Fruit fly (Drosophila melanogaster): ENCODE data around the gene BBS5.

BBS5 gene

DNA sequence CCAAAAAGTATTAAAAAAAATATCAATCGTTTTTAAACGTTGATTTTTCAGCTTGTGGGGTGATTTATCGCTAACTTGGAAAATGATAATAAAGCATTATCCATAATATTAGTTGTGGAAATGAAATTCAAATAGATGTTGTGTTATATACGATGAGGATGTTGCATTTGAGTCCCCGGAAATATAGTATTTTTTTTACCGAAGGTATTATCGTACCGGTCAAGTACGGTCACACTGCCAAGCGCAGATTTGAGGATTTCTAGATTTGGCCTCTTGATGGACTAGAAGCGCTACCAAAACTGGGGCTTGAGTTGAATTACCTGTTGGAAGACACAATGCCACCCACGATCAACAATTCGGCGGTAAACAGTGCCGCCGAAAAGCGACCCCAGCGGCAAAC lies 40.7 kb upstream of the BBS5 start (continued):
- TF ChIP-seq amos (GFP tag; IDR thresholded peaks at IDR 0.05; ENCODE audit: partially characterized antibody) (0 out of 2 replicates have a peak, but pooled peaks have one; percentile 25), CG3847 (GFP tag; IDR thresholded peaks at IDR 0.05) (0 out of 2 replicates have a peak, but pooled peaks have one; percentile 29), CG4404 (GFP tag; IDR thresholded peaks at IDR 0.05) (no peak), CG17361 (GFP tag; IDR thresholded peaks at IDR 0.05) (peak; percentile 55), CG3838 (GFP tag; optimal IDR thresholded peaks at IDR 0.05) (no peak), E2f2 (GFP tag; IDR thresholded peaks at IDR 0.05) (peak; percentile 43), Myb (GFP tag; optimal IDR thresholded peaks at IDR 0.05) (peak; percentile 50), slbo (GFP tag; IDR thresholded peaks at IDR 0.05) (peak; percentile 59; the same call in 1 of the 2 replicates), Rfx (GFP tag; IDR thresholded peaks at IDR 0.05) (peak; percentile 54), D19A (tag; optimal IDR thresholded peaks at IDR 0.05) (peak; percentile 3), pho (GFP tag; optimal IDR thresholded peaks at IDR 0.05) (peak; percentile 14), salm (tag; optimal IDR thresholded peaks at IDR 0.05) (no peak), MESR4 (GFP tag; optimal IDR thresholded peaks at IDR 0.05) (peak; percentile 75), CG8944 (GFP tag; optimal IDR thresholded peaks at IDR 0.05) (peak; percentile 17), Sox102F (GFP tag; optimal IDR thresholded peaks at IDR 0.05) (peak; percentile 47), CG11504 (tag; optimal IDR thresholded peaks at IDR 0.05) (no peak), Atf3 (GFP tag; optimal IDR thresholded peaks at IDR 0.05) (no peak), tin (GFP tag; optimal IDR thresholded peaks at IDR 0.05) (peak; percentile 27), CG7786 (GFP tag; optimal IDR thresholded peaks at IDR 0.05) (peak; percentile 24), H15 (GFP tag; IDR thresholded peaks at IDR 0.05) (no peak), ranshi (GFP tag; IDR thresholded peaks at IDR 0.05) (0 out of 2 replicates have a peak, but pooled peaks have one; percentile 28), CG30020 (tag; optimal IDR thresholded peaks at IDR 0.05) (peak; percentile 92), CG6654 (GFP tag; optimal IDR thresholded peaks at IDR 0.05) (no peak), crol (GFP tag; IDR thresholded peaks at IDR 0.05) (no peak), Dek (tag; optimal IDR thresholded peaks at IDR 0.05) (peak; percentile 11), CG17802 (tag; optimal IDR thresholded peaks at IDR 0.05) (peak; percentile 81), fd96Cb (tag; optimal IDR thresholded peaks at IDR 0.05) (no peak), CG1024 (GFP tag; IDR thresholded peaks at IDR 0.05) (peak; percentile 74), kah (GFP tag; optimal IDR thresholded peaks at IDR 0.05) (no peak), wek (GFP tag; optimal IDR thresholded peaks at IDR 0.05) (no peak), NC2α (GFP tag; optimal IDR thresholded peaks at IDR 0.05) (no peak), CG14710 (tag; optimal IDR thresholded peaks at IDR 0.05) (peak; percentile 49), CG17829 (tag; optimal IDR thresholded peaks at IDR 0.05) (peak; percentile 50), HmgD (GFP tag; optimal IDR thresholded peaks at IDR 0.05) (peak; percentile 27), bab2 (GFP tag; optimal IDR thresholded peaks at IDR 0.05) (peak; percentile 20), schlank (tag; optimal IDR thresholded peaks at IDR 0.05) (no peak), CG9817 (tag; optimal IDR thresholded peaks at IDR 0.05) (peak; percentile 54), pan (optimal IDR thresholded peaks at IDR 0.05) (no peak), pan (GFP tag; optimal IDR thresholded peaks at IDR 0.05 in 1 of 2, IDR thresholded peaks at IDR 0.05 in 1 of 2) (peak in 1 of 2 experiments; percentile 33), insv (GFP tag; optimal IDR thresholded peaks at IDR 0.05) (peak in 1 of 2 experiments; percentile 12), zfh1 (GFP tag; IDR thresholded peaks at IDR 0.05) (peak; percentile 58; the same call in 1 of the 3 replicates), jumu (GFP tag; optimal IDR thresholded peaks at IDR 0.05) (peak; percentile 15), Doc3 (GFP tag; IDR thresholded peaks at IDR 0.05; ENCODE audit: partially characterized antibody) (no peak), pnt (GFP tag; optimal IDR thresholded peaks at IDR 0.05) (peak; percentile 1), fd3F (GFP tag; optimal IDR thresholded peaks at IDR 0.05) (peak; percentile 28), CG3726 (GFP tag; IDR thresholded peaks at IDR 0.05) (no peak), CG9797 (GFP tag; optimal IDR thresholded peaks at IDR 0.05) (peak; percentile 85), Dp (GFP tag; optimal IDR thresholded peaks at IDR 0.05) (peak; percentile 42), NK7.1 (GFP tag; optimal IDR thresholded peaks at IDR 0.05) (no peak), CG17359 (tag; optimal IDR thresholded peaks at IDR 0.05) (peak; percentile 54), al (GFP tag; IDR thresholded peaks at IDR 0.05) (0 out of 2 replicates have a peak, but pooled peaks have one; percentile 14)
